Worm (Caenorhabditis elegans): ENCODE measurements around the gene abu-10.

- TF ChIP-seq him-1 (tag; optimal IDR thresholded peaks at IDR 0.05) (no peak), dao-5 (tag; optimal IDR thresholded peaks at IDR 0.05) (no peak)
These were observed 42.2 kb upstream of the abu-10 start for ce11 chrX:3755753-3756152.
